Fruit fly (Drosophila melanogaster): Measurements from ENCODE around the gene CG12155.

The CG12155 gene

dm6 chrX:7717832-7718231, 10.7 kb upstream of the CG12155 start, which contains the start of gene CG15478:
TSS of gene CG15478 (minus strand) at chrX:7717932.
- TF ChIP-seq Dll (optimal IDR thresholded peaks at IDR 0.05) (no peak), EcR (GFP tag; optimal IDR thresholded peaks at IDR 0.05) (no peak), CG8478 (optimal IDR thresholded peaks at IDR 0.05) (no peak), pan (optimal IDR thresholded peaks at IDR 0.05) (no peak), psq (optimal IDR thresholded peaks at IDR 0.05) (no peak), usp (GFP tag; optimal IDR thresholded peaks at IDR 0.05) (no peak)

- no peak for TF ChIP-seq Dll (optimal IDR thresholded peaks at IDR 0.05)
- no peak for TF ChIP-seq usp (GFP tag; optimal IDR thresholded peaks at IDR 0.05)
- TF ChIP-seq EcR (GFP tag; optimal IDR thresholded peaks at IDR 0.05): no peak
- no peak for TF ChIP-seq psq (optimal IDR thresholded peaks at IDR 0.05)
- TF ChIP-seq CG8478 (optimal IDR thresholded peaks at IDR 0.05): no peak
- no peak for TF ChIP-seq pan (optimal IDR thresholded peaks at IDR 0.05)
Measured at dm6 chrX:7721905-7722304, 6.7 kb upstream of the CG12155 start, which contains the start of gene Hira. TSS of gene Hira (plus strand) at chrX:7722119.

dm6 chrX:7734131-7734930, 5.8 kb downstream of the CG12155 start, which contains the start of the genes Pdp and Rab39:
TSS of gene Pdp (minus strand) at chrX:7734651.
TSS of gene Rab39 (plus strand) at chrX:7734923.
- TF ChIP-seq CG8478 (optimal IDR thresholded peaks at IDR 0.05): no peak
- TF ChIP-seq usp (GFP tag; optimal IDR thresholded peaks at IDR 0.05): no peak
- TF ChIP-seq psq (optimal IDR thresholded peaks at IDR 0.05): no peak
- no peak for TF ChIP-seq EcR (GFP tag; optimal IDR thresholded peaks at IDR 0.05)
- TF ChIP-seq pan (optimal IDR thresholded peaks at IDR 0.05): no peak
- TF ChIP-seq Dll (optimal IDR thresholded peaks at IDR 0.05): no peak

dm6 chrX:7735262-7735661, 6.7 kb downstream of the CG12155 start:
- no peak for TF ChIP-seq pan (optimal IDR thresholded peaks at IDR 0.05)
- no peak for TF ChIP-seq EcR (GFP tag; optimal IDR thresholded peaks at IDR 0.05)
- TF ChIP-seq CG8478 (optimal IDR thresholded peaks at IDR 0.05): no peak
- no peak for TF ChIP-seq Dll (optimal IDR thresholded peaks at IDR 0.05)
- no peak for TF ChIP-seq psq (optimal IDR thresholded peaks at IDR 0.05)
- TF ChIP-seq usp (GFP tag; optimal IDR thresholded peaks at IDR 0.05): no peak

dm6 chrX:7736593-7736992, 8.0 kb downstream of the CG12155 start, which contains the start of gene Tom40:
TSS of gene Tom40 (plus strand) at chrX:7736893.
- TF ChIP-seq EcR (GFP tag; optimal IDR thresholded peaks at IDR 0.05) (no peak), pan (optimal IDR thresholded peaks at IDR 0.05) (no peak), usp (GFP tag; optimal IDR thresholded peaks at IDR 0.05) (no peak), Dll (optimal IDR thresholded peaks at IDR 0.05) (no peak), psq (optimal IDR thresholded peaks at IDR 0.05) (no peak), CG8478 (optimal IDR thresholded peaks at IDR 0.05) (no peak)

dm6 chrX:7737156-7737771, 8.7 kb downstream of the CG12155 start:
- no peak for TF ChIP-seq usp (GFP tag; optimal IDR thresholded peaks at IDR 0.05)
- no peak for TF ChIP-seq EcR (GFP tag; optimal IDR thresholded peaks at IDR 0.05)
- no peak for TF ChIP-seq pan (optimal IDR thresholded peaks at IDR 0.05)
- no peak for TF ChIP-seq CG8478 (optimal IDR thresholded peaks at IDR 0.05)
- no peak for TF ChIP-seq psq (optimal IDR thresholded peaks at IDR 0.05)
- no peak for TF ChIP-seq Dll (optimal IDR thresholded peaks at IDR 0.05)

- TF ChIP-seq EcR (GFP tag; optimal IDR thresholded peaks at IDR 0.05) (no peak), pan (optimal IDR thresholded peaks at IDR 0.05) (no peak), psq (optimal IDR thresholded peaks at IDR 0.05) (no peak), usp (GFP tag; optimal IDR thresholded peaks at IDR 0.05) (no peak), Dll (optimal IDR thresholded peaks at IDR 0.05) (no peak), CG8478 (optimal IDR thresholded peaks at IDR 0.05) (no peak)
Measured at dm6 chrX:7744036-7744435, 15.5 kb downstream of the CG12155 start.

dm6 chrX:7746342-7746741, 17.8 kb downstream of the CG12155 start:
- no peak for TF ChIP-seq pan (optimal IDR thresholded peaks at IDR 0.05)
- TF ChIP-seq Dll (optimal IDR thresholded peaks at IDR 0.05): no peak
- no peak for TF ChIP-seq usp (GFP tag; optimal IDR thresholded peaks at IDR 0.05)
- no peak for TF ChIP-seq EcR (GFP tag; optimal IDR thresholded peaks at IDR 0.05)
- no peak for TF ChIP-seq psq (optimal IDR thresholded peaks at IDR 0.05)
- no peak for TF ChIP-seq CG8478 (optimal IDR thresholded peaks at IDR 0.05)

dm6 chrX:7764682-7765081, 36.1 kb downstream of the CG12155 start, which contains the start of gene Ir7a:
TSS of gene Ir7a (plus strand) at chrX:7764982.
- no peak for TF ChIP-seq CG8478 (optimal IDR thresholded peaks at IDR 0.05)
- no peak for TF ChIP-seq pan (optimal IDR thresholded peaks at IDR 0.05)
- no peak for TF ChIP-seq Dll (optimal IDR thresholded peaks at IDR 0.05)
- TF ChIP-seq psq (optimal IDR thresholded peaks at IDR 0.05): no peak
- no peak for TF ChIP-seq usp (GFP tag; optimal IDR thresholded peaks at IDR 0.05)
- TF ChIP-seq EcR (GFP tag; optimal IDR thresholded peaks at IDR 0.05): no peak

- TF ChIP-seq psq (optimal IDR thresholded peaks at IDR 0.05): no peak
- TF ChIP-seq CG8478 (optimal IDR thresholded peaks at IDR 0.05): no peak
- TF ChIP-seq Dll (optimal IDR thresholded peaks at IDR 0.05): no peak
- TF ChIP-seq EcR (GFP tag; optimal IDR thresholded peaks at IDR 0.05): no peak
- TF ChIP-seq usp (GFP tag; optimal IDR thresholded peaks at IDR 0.05): no peak
- no peak for TF ChIP-seq pan (optimal IDR thresholded peaks at IDR 0.05)
Measured at dm6 chrX:7768147-7768787, 39.7 kb downstream of the CG12155 start, which contains the start of gene CG34338. TSS of gene CG34338 (plus strand) at chrX:7768737.

dm6 chrX:7777905-7778304, 49.4 kb downstream of the CG12155 start, which contains the start of gene CG32718:
TSS of gene CG32718 (plus strand) at chrX:7778205.
- TF ChIP-seq Dll (optimal IDR thresholded peaks at IDR 0.05) (no peak), CG8478 (optimal IDR thresholded peaks at IDR 0.05) (no peak), EcR (GFP tag; optimal IDR thresholded peaks at IDR 0.05) (no peak), psq (optimal IDR thresholded peaks at IDR 0.05) (no peak), usp (GFP tag; optimal IDR thresholded peaks at IDR 0.05) (no peak), pan (optimal IDR thresholded peaks at IDR 0.05) (no peak)

Data from whole organism.